Worm (Caenorhabditis elegans): ENCODE data around the gene srz-19.

- TF ChIP-seq him-1 (tag; optimal IDR thresholded peaks at IDR 0.05), result no peak
- no peak for TF ChIP-seq dao-5 (tag; optimal IDR thresholded peaks at IDR 0.05)
- TF ChIP-seq W03F9.2 (tag; optimal IDR thresholded peaks at IDR 0.05), result no peak
Measured at ce11 chrIV:3906393-3906792, 13.2 kb upstream of the srz-19 start, which contains the start of gene F56D6.11.

Data from whole organism, L4/young adult.